Worm (Caenorhabditis elegans): Measurements from ENCODE around the gene Y48A6C.8.

DNA sequence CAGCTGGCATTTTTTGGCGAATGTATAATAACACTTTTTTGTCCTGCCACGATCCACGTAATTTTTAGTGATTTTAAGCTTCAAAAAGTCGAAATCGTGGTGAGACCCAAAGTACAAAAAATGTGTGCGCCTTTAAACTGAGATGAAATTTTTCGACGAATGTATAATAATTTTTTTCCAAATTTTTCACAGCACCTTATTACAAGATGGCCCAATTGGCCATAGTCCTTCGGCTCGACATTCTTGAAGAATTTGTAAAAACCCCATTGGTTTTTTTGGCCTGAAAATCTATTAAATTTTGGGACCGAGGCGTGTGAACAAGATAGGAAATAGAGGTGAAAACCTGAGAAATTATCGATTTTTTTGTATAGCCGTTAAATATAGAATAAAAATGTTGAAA lies 11.5 kb downstream of the Y48A6C.8 start:
- no peak for TF ChIP-seq ama-1 (optimal IDR thresholded peaks at IDR 0.05)
- TF ChIP-seq ceh-36 (tag; optimal IDR thresholded peaks at IDR 0.05), result no peak
- no peak for TF ChIP-seq scrt-1 (GFP tag; IDR thresholded peaks at IDR 0.05)
- TF ChIP-seq pes-1 (GFP tag; IDR thresholded peaks at IDR 0.05), result no peak
- no peak for TF ChIP-seq tbx-37 (GFP tag; conservative IDR thresholded peaks at IDR 0.05)
- TF ChIP-seq hmbx-1 (tag; optimal IDR thresholded peaks at IDR 0.05), result no peak
- no peak for TF ChIP-seq B0310.2 (tag; optimal IDR thresholded peaks at IDR 0.05)
- no peak for TF ChIP-seq tra-4 (tag; optimal IDR thresholded peaks at IDR 0.05)
- no peak for TF ChIP-seq aly-1 (tag; optimal IDR thresholded peaks at IDR 0.05)
- no peak for TF ChIP-seq ceh-13 (GFP tag; optimal IDR thresholded peaks at IDR 0.05)
